Worm (Caenorhabditis elegans) whole organism, midembryonic: ENCODE data around the gene odr-8.

Source experiments
- T22C8.4 ChIP-seq: fragments of 200-800 bp; sonication (Bioruptor generic); IDR thresholded peaks from 2 replicates; pipeline ENCODE4 v1.3.6; 2022; ENCODE audit warnings: missing genetic modification characterization, missing compliant biosample characterization
- cog-1 ChIP-seq: sonication (generic microtip); optimal IDR thresholded peaks from 2 replicates; lab custom pipeline; 2016; ENCODE audit warnings: missing genetic modification characterization, missing compliant biosample characterization
- flt-1 ChIP-seq: fragments of 200-800 bp; sonication (Bioruptor generic); IDR thresholded peaks from 2 replicates; pipeline ENCODE4 v1.3.6; 2022; ENCODE audit warnings: missing genetic modification characterization, missing compliant biosample characterization
- klf-2 ChIP-seq: fragments of 200-800 bp; sonication (Bioruptor generic); conservative IDR thresholded peaks from 2 replicates; pipeline ENCODE4 v1.3.6; 2022; ENCODE audit warnings: missing genetic modification reagents, missing genetic modification characterization, missing compliant biosample characterization
- med-1 ChIP-seq: sonication (generic microtip); optimal IDR thresholded peaks from 2 replicates; lab custom pipeline; 2017; ENCODE audit warnings: missing genetic modification characterization, mild to moderate bottlenecking, missing compliant biosample characterization, antibody characterized with exemption, missing genetic modification reagents; ENCODE audit not compliant: insufficient read depth
- ref-1 ChIP-seq: fragments of 200-800 bp; sonication (Bioruptor generic); conservative IDR thresholded peaks from 2 replicates; pipeline ENCODE4 v1.3.6; 2022; ENCODE audit warnings: missing genetic modification reagents, missing genetic modification characterization, missing compliant biosample characterization
- tab-1 ChIP-seq: fragments of 200-800 bp; sonication (Bioruptor generic); IDR thresholded peaks from 2 replicates; pipeline ENCODE4 v1.3.6; 2022; ENCODE audit warnings: missing genetic modification characterization, missing compliant biosample characterization
- ztf-23 ChIP-seq: fragments of 200-800 bp; sonication (Bioruptor generic); IDR thresholded peaks from 2 replicates; pipeline ENCODE4 v1.3.6; 2022; ENCODE audit warnings: missing genetic modification reagents, missing genetic modification characterization, missing compliant biosample characterization
- ztf-29 ChIP-seq: fragments of 200-800 bp; sonication (Bioruptor generic); IDR thresholded peaks from 2 replicates; pipeline ENCODE4 v1.3.6; 2022; ENCODE audit warnings: missing genetic modification reagents, missing genetic modification characterization, missing compliant biosample characterization

Gene odr-8

ce11 chrIV:6552036-6552435 is 30.5 kb downstream of the odr-8 start:
- TF ChIP-seq ref-1 (no peak), T22C8.4 (GFP tag; lab: Robert Waterston, UW) (no peak), ztf-29 (GFP tag; lab: Robert Waterston, UW) (no peak), med-1 (no peak), cog-1 (tag; lab: Kevin White, UChicago) (no peak), flt-1 (GFP tag; lab: Robert Waterston, UW) (no peak), klf-2 (GFP tag; lab: Robert Waterston, UW) (no peak), tab-1 (no peak), ztf-23 (GFP tag; lab: Robert Waterston, UW) (no peak)

ce11 chrIV:6548609-6549008 is 33.9 kb downstream of the odr-8 start, which contains the start of gene fan-1:
TSS of gene fan-1 (plus strand) at chrIV:6548686.
- TF ChIP-seq ztf-23 (GFP tag; lab: Robert Waterston, UW) (0 out of 2 replicates have a peak, but pooled peaks have one; percentile 40), ref-1 (no peak)

ce11 chrIV:6547397-6547796 is 35.1 kb downstream of the odr-8 start:
- TF ChIP-seq ztf-29 (GFP tag; lab: Robert Waterston, UW) (no peak), flt-1 (GFP tag; lab: Robert Waterston, UW) (no peak), cog-1 (tag; lab: Kevin White, UChicago) (no peak), klf-2 (GFP tag; lab: Robert Waterston, UW) (no peak), ref-1 (no peak), tab-1 (no peak), ztf-23 (GFP tag; lab: Robert Waterston, UW) (no peak), med-1 (no peak), T22C8.4 (GFP tag; lab: Robert Waterston, UW) (no peak)

ce11 chrIV:6542962-6543361 is 39.5 kb downstream of the odr-8 start:
- no peak for TF ChIP-seq T22C8.4 (GFP tag; lab: Robert Waterston, UW)
- TF ChIP-seq tab-1: no peak
- no peak for TF ChIP-seq ref-1
- TF ChIP-seq klf-2 (GFP tag; lab: Robert Waterston, UW): no peak
- no peak for TF ChIP-seq cog-1 (tag; lab: Kevin White, UChicago)
- no peak for TF ChIP-seq flt-1 (GFP tag; lab: Robert Waterston, UW)
- no peak for TF ChIP-seq med-1
- TF ChIP-seq ztf-23 (GFP tag; lab: Robert Waterston, UW): no peak
- TF ChIP-seq ztf-29 (GFP tag; lab: Robert Waterston, UW): no peak

- no peak for TF ChIP-seq klf-2 (GFP tag; lab: Robert Waterston, UW)
- TF ChIP-seq med-1: no peak
- TF ChIP-seq ztf-29 (GFP tag; lab: Robert Waterston, UW): no peak
- TF ChIP-seq ref-1: no peak
- TF ChIP-seq tab-1: no peak
- no peak for TF ChIP-seq cog-1 (tag; lab: Kevin White, UChicago)
- no peak for TF ChIP-seq ztf-23 (GFP tag; lab: Robert Waterston, UW)
- TF ChIP-seq T22C8.4 (GFP tag; lab: Robert Waterston, UW): no peak
- no peak for TF ChIP-seq flt-1 (GFP tag; lab: Robert Waterston, UW)
These were observed 41.1 kb downstream of the odr-8 start, which contains the start of gene C01G5.25 for ce11 chrIV:6541435-6541834. TSS of gene C01G5.25 (plus strand) at chrIV:6541684.

- TF ChIP-seq ref-1 (no peak), med-1 (no peak), cog-1 (tag; lab: Kevin White, UChicago) (no peak), ztf-29 (GFP tag; lab: Robert Waterston, UW) (no peak), flt-1 (GFP tag; lab: Robert Waterston, UW) (no peak), klf-2 (GFP tag; lab: Robert Waterston, UW) (no peak), tab-1 (no peak), T22C8.4 (GFP tag; lab: Robert Waterston, UW) (no peak), ztf-23 (GFP tag; lab: Robert Waterston, UW) (no peak)
These were observed 46.6 kb downstream of the odr-8 start, which contains the start of gene C01G5.3 for ce11 chrIV:6535908-6536307. TSS of gene C01G5.3 (plus strand) at chrIV:6536208.

- TF ChIP-seq klf-2 (GFP tag; lab: Robert Waterston, UW) (no peak), med-1 (no peak), cog-1 (tag; lab: Kevin White, UChicago) (no peak), flt-1 (GFP tag; lab: Robert Waterston, UW) (no peak), ztf-29 (GFP tag; lab: Robert Waterston, UW) (no peak), ztf-23 (GFP tag; lab: Robert Waterston, UW) (no peak), ref-1 (no peak), tab-1 (no peak), T22C8.4 (GFP tag; lab: Robert Waterston, UW) (no peak)
These were observed 51.1 kb downstream of the odr-8 start, which contains the start of gene C01G5.4 for ce11 chrIV:6531450-6531849. TSS of gene C01G5.4 (plus strand) at chrIV:6531750.
